Worm (Caenorhabditis elegans) whole organism, L4 larva: ENCODE data around the gene Y43B11AL.1.
A peak's percentile ranks its signal among the peaks of the same experiment; 100 is the strongest.

ENCODE experiments used
- D1046.2 ChIP-seq: fragments of 200-800 bp; sonication (Bioruptor generic); IDR thresholded peaks from 2 replicates; pipeline ENCODE4 v1.3.6; 2022; ENCODE audit warnings: missing genetic modification characterization, missing compliant biosample characterization
- F44E2.7 ChIP-seq: fragments of 200-800 bp; sonication (Bioruptor generic); IDR thresholded peaks from 2 replicates; pipeline ENCODE4 v2.1.2; 2022; ENCODE audit warnings: missing genetic modification characterization, missing compliant biosample characterization
- R02D3.7 ChIP-seq: fragments of 150-350 bp; sonication (generic microtip); optimal IDR thresholded peaks from 3 replicates; lab custom pipeline; 2014; ENCODE audit warnings: missing biosample characterization, missing genetic modification characterization
- T20F7.1 ChIP-seq: fragments of 200-800 bp; sonication (Bioruptor generic); optimal IDR thresholded peaks from 2 replicates; lab custom pipeline; 2018; ENCODE audit warnings: mild to moderate bottlenecking, missing genetic modification characterization, missing compliant biosample characterization
- T26A8.4 ChIP-seq: fragments of 200-800 bp; sonication (Bioruptor generic); IDR thresholded peaks from 2 replicates; pipeline ENCODE4 v1.3.6; 2022; ENCODE audit warnings: missing genetic modification characterization, missing compliant biosample characterization
- Y105C5A.15 ChIP-seq: fragments of 200-800 bp; sonication (Bioruptor generic); IDR thresholded peaks from 2 replicates; pipeline ENCODE4 v1.3.6; 2022; ENCODE audit warnings: missing genetic modification characterization, missing compliant biosample characterization
- aha-1 ChIP-seq: fragments of 150-350 bp; peaks from one replicate; lab custom pipeline; 2014; ENCODE audit warnings: missing biosample characterization, missing genetic modification characterization
- ama-1 ChIP-seq: fragments of 150-350 bp; optimal IDR thresholded peaks from 2 replicates; lab custom pipeline; 2014; ENCODE audit warnings: inconsistent platforms, mixed read lengths
- arid-1 ChIP-seq: fragments of 200-800 bp; sonication (Bioruptor generic); conservative IDR thresholded peaks from 2 replicates; pipeline ENCODE4 v1.3.6; 2022; ENCODE audit warnings: missing genetic modification reagents, missing genetic modification characterization, missing compliant biosample characterization
- cey-2 ChIP-seq: sonication (generic microtip); optimal IDR thresholded peaks from 3 replicates; lab custom pipeline; 2017; ENCODE audit warnings: missing genetic modification characterization, mild to moderate bottlenecking, missing compliant biosample characterization, antibody characterized with exemption, borderline replicate concordance; ENCODE audit not compliant: insufficient read depth
- daf-16 ChIP-seq, 3 experiments: sonication (generic microtip); optimal IDR thresholded peaks; 2 replicates each; lab custom pipeline; 2016 to 2017; ENCODE audit warnings: missing genetic modification characterization in 3 of 3, missing genetic modification reagents in 3 of 3, mild to moderate bottlenecking in 2 of 3, missing compliant biosample characterization in 2 of 3, missing biosample characterization in 1 of 3, moderate library complexity in 1 of 3
- dmd-8 ChIP-seq: fragments of 200-800 bp; sonication (Bioruptor generic); IDR thresholded peaks from 2 replicates; pipeline ENCODE4 v1.3.6; 2022; ENCODE audit warnings: missing genetic modification characterization, missing compliant biosample characterization
- dmd-9 ChIP-seq: fragments of 200-800 bp; sonication (Bioruptor generic); IDR thresholded peaks from 2 replicates; pipeline ENCODE4 v1.3.6; 2022; ENCODE audit warnings: missing genetic modification reagents, missing genetic modification characterization, missing compliant biosample characterization
- duxl-1 ChIP-seq: sonication (generic microtip); optimal IDR thresholded peaks from 2 replicates; lab custom pipeline; 2016; ENCODE audit warnings: mild to moderate bottlenecking, missing genetic modification characterization, moderate library complexity, missing compliant biosample characterization; ENCODE audit not compliant: poor library complexity
- dve-1 ChIP-seq: sonication (generic microtip); optimal IDR thresholded peaks from 2 replicates; lab custom pipeline; 2017; ENCODE audit warnings: antibody characterized with exemption, mild to moderate bottlenecking, missing genetic modification characterization, missing compliant biosample characterization; ENCODE audit not compliant: insufficient read depth
- egl-27 ChIP-seq: sonication (generic microtip); optimal IDR thresholded peaks from 3 replicates; lab custom pipeline; 2017; ENCODE audit warnings: missing biosample characterization, missing genetic modification reagents, missing genetic modification characterization
- egl-43 ChIP-seq: fragments of 200-800 bp; sonication (Bioruptor generic); IDR thresholded peaks from 2 replicates; pipeline ENCODE4 v1.3.6; 2022; ENCODE audit warnings: missing genetic modification reagents, missing genetic modification characterization, missing compliant biosample characterization
- fkh-10 ChIP-seq: fragments of 150-350 bp; optimal IDR thresholded peaks from 2 replicates; lab custom pipeline; 2014; ENCODE audit warnings: missing biosample characterization, missing genetic modification reagents, missing genetic modification characterization
- fos-1 ChIP-seq: fragments of 150-350 bp; optimal IDR thresholded peaks from 2 replicates; lab custom pipeline; 2014; ENCODE audit warnings: missing biosample characterization, missing genetic modification characterization
- hlh-11 ChIP-seq: fragments of 200-800 bp; sonication (Bioruptor generic); optimal IDR thresholded peaks from 2 replicates; lab custom pipeline; 2018; ENCODE audit warnings: mild to moderate bottlenecking, missing genetic modification characterization, missing compliant biosample characterization
- lin-1 ChIP-seq: fragments of 200-800 bp; sonication (Bioruptor generic); IDR thresholded peaks from 2 replicates; pipeline ENCODE4 v1.3.6; 2022; ENCODE audit warnings: missing genetic modification reagents, missing genetic modification characterization, missing compliant biosample characterization
- lin-13 ChIP-seq: fragments of 150-350 bp; optimal IDR thresholded peaks from 2 replicates; lab custom pipeline; 2014; ENCODE audit warnings: missing biosample characterization, missing genetic modification reagents, missing genetic modification characterization
- lin-29 ChIP-seq: fragments of 200-800 bp; sonication (Bioruptor generic); IDR thresholded peaks from 2 replicates; pipeline ENCODE4 v1.3.6; 2022; ENCODE audit warnings: missing genetic modification reagents, missing genetic modification characterization, missing compliant biosample characterization
- lin-38 ChIP-seq: fragments of 200-800 bp; sonication (Bioruptor generic); IDR thresholded peaks from 2 replicates; pipeline ENCODE4 v1.3.6; 2022; ENCODE audit warnings: missing genetic modification reagents, missing genetic modification characterization, missing compliant biosample characterization
- madf-5 ChIP-seq, 2 experiments: fragments of 200-800 bp; sonication (Bioruptor generic); IDR thresholded peaks; 2 replicates each; pipeline ENCODE4 v1.3.6; 2022; ENCODE audit warnings: missing compliant biosample characterization in 2 of 2, missing genetic modification characterization in 2 of 2
- mdl-1 ChIP-seq, 2 experiments: fragments of 150-350 bp in 1 of 2; sonication (generic microtip) in 1 of 2; optimal IDR thresholded peaks; 2 replicates each; lab custom pipeline; 2014 to 2017; ENCODE audit warnings: missing biosample characterization in 2 of 2, missing genetic modification characterization in 2 of 2
- mep-1 ChIP-seq: fragments of 150-350 bp; sonication (generic microtip); optimal IDR thresholded peaks from 3 replicates; lab custom pipeline; 2014; ENCODE audit warnings: missing biosample characterization, missing genetic modification characterization
- mes-2 ChIP-seq: sonication (generic microtip); optimal IDR thresholded peaks from 2 replicates; lab custom pipeline; 2016; ENCODE audit warnings: missing genotype, mild to moderate bottlenecking, missing genetic modification characterization, missing compliant biosample characterization; ENCODE audit not compliant: poor library complexity, severe bottlenecking
- mxl-3 ChIP-seq: fragments of 200-800 bp; sonication (Bioruptor generic); optimal IDR thresholded peaks from 2 replicates; lab custom pipeline; 2018; ENCODE audit warnings: mild to moderate bottlenecking, missing genetic modification characterization, missing compliant biosample characterization
- nhr-10 ChIP-seq: fragments of 150-350 bp; optimal IDR thresholded peaks from 2 replicates; lab custom pipeline; 2014; ENCODE audit warnings: missing biosample characterization, missing genetic modification characterization
- nhr-102 ChIP-seq: sonication (generic microtip); optimal IDR thresholded peaks from 2 replicates; lab custom pipeline; 2016; ENCODE audit warnings: mild to moderate bottlenecking, missing genetic modification characterization, moderate library complexity, missing compliant biosample characterization
- nhr-11 ChIP-seq: fragments of 150-350 bp; optimal IDR thresholded peaks from 2 replicates; lab custom pipeline; 2014; ENCODE audit warnings: missing biosample characterization, missing genetic modification characterization
- nhr-111 ChIP-seq: fragments of 200-800 bp; sonication (Bioruptor generic); optimal IDR thresholded peaks from 2 replicates; lab custom pipeline; 2018; ENCODE audit warnings: mild to moderate bottlenecking, missing genetic modification characterization, missing compliant biosample characterization
- nhr-25 ChIP-seq: sonication (generic microtip); optimal IDR thresholded peaks from 2 replicates; lab custom pipeline; 2017; ENCODE audit warnings: missing genetic modification characterization, mild to moderate bottlenecking, missing compliant biosample characterization, antibody characterized with exemption, moderate library complexity, borderline replicate concordance; ENCODE audit not compliant: insufficient read depth
- nhr-42 ChIP-seq: fragments of 200-800 bp; sonication (Bioruptor generic); IDR thresholded peaks from 2 replicates; pipeline ENCODE4 v1.3.6; 2022; ENCODE audit warnings: missing genetic modification characterization, missing compliant biosample characterization
- nhr-6 ChIP-seq: fragments of 150-350 bp; optimal IDR thresholded peaks from 2 replicates; lab custom pipeline; 2014; ENCODE audit warnings: missing biosample characterization, missing genetic modification characterization
- nhr-77 ChIP-seq: fragments of 150-350 bp; optimal IDR thresholded peaks from 2 replicates; lab custom pipeline; 2014; ENCODE audit warnings: missing biosample characterization, missing genetic modification characterization
- pha-4 ChIP-seq, 2 experiments: fragments of 150-350 bp in 1 of 2; fragments of 200-800 bp in 1 of 2; sonication (Bioruptor generic) in 1 of 2; IDR thresholded peaks in 1 of 2; optimal IDR thresholded peaks in 1 of 2; 2 replicates each; pipeline versions ENCODE4 v1.3.6 to Lab custom; 2014 to 2022; ENCODE audit warnings: missing genetic modification characterization in 2 of 2, missing genetic modification reagents in 2 of 2, missing biosample characterization in 1 of 2, missing compliant biosample characterization in 1 of 2
- rbr-2 ChIP-seq: sonication (generic microtip); optimal IDR thresholded peaks from 2 replicates; lab custom pipeline; 2016; ENCODE audit warnings: missing genotype, missing genetic modification characterization, missing compliant biosample characterization
- saeg-2 ChIP-seq: fragments of 200-800 bp; sonication (Bioruptor generic); IDR thresholded peaks from 2 replicates; pipeline ENCODE4 v1.3.6; 2022; ENCODE audit warnings: missing genetic modification reagents, missing genetic modification characterization, missing compliant biosample characterization
- snpc-1.2 ChIP-seq: fragments of 200-800 bp; sonication (Bioruptor generic); IDR thresholded peaks from 2 replicates; pipeline ENCODE4 v1.3.6; 2022; ENCODE audit warnings: missing genetic modification reagents, missing genetic modification characterization, missing compliant biosample characterization
- tra-1 ChIP-seq: fragments of 200-800 bp; sonication (Bioruptor generic); IDR thresholded peaks from 2 replicates; pipeline ENCODE4 v1.3.6; 2022; ENCODE audit warnings: missing genetic modification reagents, missing genetic modification characterization, missing compliant biosample characterization
- unc-39 ChIP-seq: sonication (generic microtip); optimal IDR thresholded peaks from 2 replicates; lab custom pipeline; 2017; ENCODE audit warnings: missing biosample characterization, missing genetic modification characterization
- unc-62 ChIP-seq, 3 experiments: fragments of 150-350 bp in 1 of 3; sonication (generic microtip); optimal IDR thresholded peaks in 2 of 3; peaks in 1 of 3; 1 replicate in 1 of 3; 2 replicates in 2 of 3; lab custom pipeline; 2014 to 2017; ENCODE audit warnings: missing biosample characterization in 3 of 3, missing genetic modification characterization in 3 of 3, missing genetic modification reagents in 3 of 3, missing genotype in 1 of 3
- zfp-2 ChIP-seq: sonication (generic microtip); optimal IDR thresholded peaks from 2 replicates; lab custom pipeline; 2016; ENCODE audit warnings: mild to moderate bottlenecking, missing genetic modification characterization, missing compliant biosample characterization
- zfp-3 ChIP-seq: fragments of 200-800 bp; sonication (Bioruptor generic); conservative IDR thresholded peaks from 2 replicates; pipeline ENCODE4 v1.3.6; 2022; ENCODE audit warnings: missing genetic modification reagents, missing genetic modification characterization, missing compliant biosample characterization
- zip-11 ChIP-seq: fragments of 200-800 bp; sonication (Bioruptor generic); IDR thresholded peaks from 2 replicates; pipeline ENCODE4 v1.3.6; 2022; ENCODE audit warnings: missing genetic modification characterization, missing compliant biosample characterization
- ztf-7 ChIP-seq: fragments of 150-350 bp; optimal IDR thresholded peaks from 2 replicates; lab custom pipeline; 2014; ENCODE audit warnings: missing biosample characterization, missing genetic modification characterization

Y43B11AL.1 gene

ce11 chrIV:7049672-7050206, 15.4 kb upstream of the Y43B11AL.1 start, which contains the start of gene nhr-105:
TSS of gene nhr-105 (plus strand) at chrIV:7050156.
- TF ChIP-seq pha-4 (GFP tag; IDR thresholded peaks at IDR 0.05; lab: Robert Waterston, UW), result no peak
- TF ChIP-seq pha-4 (tag; optimal IDR thresholded peaks at IDR 0.05; lab: Kevin White, UChicago), result no peak
- no peak for TF ChIP-seq R02D3.7
- no peak for TF ChIP-seq mxl-3 (GFP tag; lab: Kevin White, UChicago)
- peak; percentile 47; the same call in 1 of the 2 replicates for TF ChIP-seq lin-1 (GFP tag; lab: Robert Waterston, UW)
- TF ChIP-seq Y105C5A.15 (GFP tag; lab: Robert Waterston, UW), result no peak
- peak; percentile 73 for TF ChIP-seq mep-1 (tag; lab: Kevin White, UChicago)
- peak; percentile 36 for TF ChIP-seq T20F7.1 (GFP tag; lab: Kevin White, UChicago)
- TF ChIP-seq cey-2 (tag; lab: Kevin White, UChicago), result peak; percentile 83
- no peak for TF ChIP-seq D1046.2 (GFP tag; lab: Robert Waterston, UW)
- peak; percentile 62 for TF ChIP-seq tra-1 (GFP tag; lab: Robert Waterston, UW)
- no peak for TF ChIP-seq lin-29 (GFP tag; lab: Robert Waterston, UW)
- no peak for TF ChIP-seq fos-1 (tag; lab: Kevin White, UChicago)
- TF ChIP-seq unc-39 (tag; lab: Kevin White, UChicago), result no peak
- no peak for TF ChIP-seq zip-11 (GFP tag; lab: Robert Waterston, UW)
- TF ChIP-seq unc-62 (GFP tag; optimal IDR thresholded peaks at IDR 0.05 in 1 of 2; lab: Kevin White, UChicago), result no peak
- no peak for TF ChIP-seq unc-62 (tag; optimal IDR thresholded peaks at IDR 0.05; lab: Kevin White, UChicago)
- TF ChIP-seq nhr-10 (tag; lab: Kevin White, UChicago), result peak; percentile 74
- peak; percentile 53 for TF ChIP-seq nhr-6 (tag; lab: Kevin White, UChicago)
- peak; percentile 57 for TF ChIP-seq ztf-7 (tag; lab: Kevin White, UChicago)
- peak in 1 of 2 experiments; percentile 59 for TF ChIP-seq mdl-1 (tag; optimal IDR thresholded peaks at IDR 0.05; lab: Kevin White, UChicago)
- peak; percentile 17 for TF ChIP-seq rbr-2 (tag; lab: Kevin White, UChicago)
- peak; percentile 92 for TF ChIP-seq hlh-11
- peak; percentile 88 for TF ChIP-seq dve-1 (tag; lab: Kevin White, UChicago)
- TF ChIP-seq zfp-3 (GFP tag; lab: Robert Waterston, UW), result 0 out of 2 replicates have a peak, but pooled peaks have one; percentile 11
- no peak for TF ChIP-seq saeg-2 (GFP tag; lab: Robert Waterston, UW)
- TF ChIP-seq nhr-102 (tag; lab: Kevin White, UChicago), result peak; percentile 39
- peak; percentile 56; the same call in 1 of the 2 replicates for TF ChIP-seq T26A8.4 (GFP tag; lab: Robert Waterston, UW)
- no peak for TF ChIP-seq dmd-8 (GFP tag; lab: Robert Waterston, UW)
- TF ChIP-seq snpc-1.2 (GFP tag; lab: Robert Waterston, UW), result no peak
- TF ChIP-seq dmd-9 (GFP tag; lab: Robert Waterston, UW), result no peak
- no peak for TF ChIP-seq egl-43 (GFP tag; lab: Robert Waterston, UW)
- TF ChIP-seq nhr-111 (GFP tag; lab: Kevin White, UChicago), result no peak
- no peak; the same call in 1 of the 2 replicates for TF ChIP-seq arid-1
- TF ChIP-seq ama-1 (lab: Kevin White, UChicago), result no peak
- peak; percentile 46 for TF ChIP-seq nhr-25 (tag; lab: Kevin White, UChicago)
- peak; percentile 12 for TF ChIP-seq lin-13
- no peak for TF ChIP-seq zfp-2
- TF ChIP-seq nhr-77 (tag; lab: Kevin White, UChicago), result peak; percentile 77
- peak; percentile 37; the same call in 1 of the 2 replicates for TF ChIP-seq lin-38 (GFP tag; lab: Robert Waterston, UW)
- TF ChIP-seq egl-27, result peak; percentile 1
- TF ChIP-seq nhr-42 (GFP tag; lab: Robert Waterston, UW), result 0 out of 2 replicates have a peak, but pooled peaks have one; percentile 54
- peak; percentile 27 for TF ChIP-seq nhr-11
- peak; percentile 98 for TF ChIP-seq aha-1 (tag; lab: Kevin White, UChicago)
- TF ChIP-seq F44E2.7 (GFP tag; lab: Robert Waterston, UW), result no peak
- peak; percentile 11 for TF ChIP-seq mes-2
- TF ChIP-seq madf-5 (GFP tag; IDR thresholded peaks at IDR 0.05; lab: Robert Waterston, UW), result 0 out of 4 replicates have a peak, but pooled peaks of 1 of the 2 experiments have one; percentile 10
- TF ChIP-seq duxl-1 (tag; lab: Kevin White, UChicago), result no peak
- no peak for TF ChIP-seq daf-16 (GFP tag; optimal IDR thresholded peaks at IDR 0.05; lab: Kevin White, UChicago)
- peak; percentile 83 for TF ChIP-seq daf-16 (tag; optimal IDR thresholded peaks at IDR 0.05; lab: Kevin White, UChicago)
- TF ChIP-seq fkh-10 (GFP tag; lab: Kevin White, UChicago), result no peak
